In genomic region chrX:9082600-9082999, dm6 we compare ENCODE assay signal across 1 fruit fly cellular context.
TF ChIP-seq lines count a peak whose summit lies in the region.

TSS of gene APC4 (plus strand) at chrX:9082931.

TF ChIP-seq in whole organism, embryonic, 481 proteins besides CTCF, POLR2A, EP300 and RAD21 (continued from another document):
- no peak for TF ChIP-seq twi (tag; optimal IDR thresholded peaks at IDR 0.05; lab: Kevin White, UChicago)
- peak; percentile 24 for TF ChIP-seq Abd-B (GFP tag; optimal IDR thresholded peaks at IDR 0.05; lab: Kevin White, UChicago)
- no peak for TF ChIP-seq amos (GFP tag; IDR thresholded peaks at IDR 0.05; lab: Robert Waterston, UW; ENCODE audit: partially characterized antibody)
- TF ChIP-seq CG17361 (GFP tag; IDR thresholded peaks at IDR 0.05; lab: Robert Waterston, UW): peak; percentile 68
- peak; percentile 25 for TF ChIP-seq bab2 (GFP tag; optimal IDR thresholded peaks at IDR 0.05; lab: Kevin White, UChicago)
TF ChIP-seq in whole organism, embryonic: peak in this region for 96.
